Fruit fly (Drosophila melanogaster): ENCODE results near the gene CG15879.

Gene CG15879

dm6 chr3L:2152730-2153129, 16.2 kb downstream of the CG15879 start (continued):
- TF ChIP-seq CG16813 (GFP tag; IDR thresholded peaks at IDR 0.05; ENCODE audit: partially characterized antibody) (no peak), CG3995 (GFP tag; optimal IDR thresholded peaks at IDR 0.05) (no peak), CG10979 (tag; optimal IDR thresholded peaks at IDR 0.05) (no peak), jumu (GFP tag; optimal IDR thresholded peaks at IDR 0.05) (no peak), Spps (tag; optimal IDR thresholded peaks at IDR 0.05) (no peak), CG18619 (GFP tag; optimal IDR thresholded peaks at IDR 0.05) (no peak), CG6654 (GFP tag; optimal IDR thresholded peaks at IDR 0.05) (no peak), Aef1 (GFP tag; IDR thresholded peaks at IDR 0.05) (0 out of 3 replicates have a peak, but pooled peaks have one; percentile 9), CG10959 (GFP tag; IDR thresholded peaks at IDR 0.05) (0 out of 2 replicates have a peak, but pooled peaks have one; percentile 42), BEAF-32 (GFP tag; optimal IDR thresholded peaks at IDR 0.05) (no peak), CG12769 (tag; optimal IDR thresholded peaks at IDR 0.05) (peak; percentile 34), CG10274 (GFP tag; optimal IDR thresholded peaks at IDR 0.05) (no peak), Fer3 (tag; optimal IDR thresholded peaks at IDR 0.05) (no peak), HHEX (GFP tag; optimal IDR thresholded peaks at IDR 0.05) (no peak), trh (GFP tag; optimal IDR thresholded peaks at IDR 0.05) (no peak), schlank (tag; optimal IDR thresholded peaks at IDR 0.05) (no peak), danr (GFP tag; IDR thresholded peaks at IDR 0.05) (no peak), dimm (GFP tag; IDR thresholded peaks at IDR 0.05) (no peak), ttk (GFP tag; IDR thresholded peaks at IDR 0.05) (peak; percentile 39; the same call in 1 of the 2 replicates), CG10543 (GFP tag; optimal IDR thresholded peaks at IDR 0.05) (no peak), insv (GFP tag; optimal IDR thresholded peaks at IDR 0.05) (no peak), CG11560 (tag; IDR thresholded peaks at IDR 0.05) (no peak), pho (GFP tag; optimal IDR thresholded peaks at IDR 0.05) (no peak), CG30403 (GFP tag; optimal IDR thresholded peaks at IDR 0.05) (peak; percentile 2), CG7839 (tag; optimal IDR thresholded peaks at IDR 0.05) (peak; percentile 21), Myb (GFP tag; optimal IDR thresholded peaks at IDR 0.05) (peak; percentile 34), CG18764 (GFP tag; optimal IDR thresholded peaks at IDR 0.05) (no peak), gce (GFP tag; IDR thresholded peaks at IDR 0.05) (no peak), run (tag; optimal IDR thresholded peaks at IDR 0.05) (no peak), C15 (GFP tag; IDR thresholded peaks at IDR 0.05) (no peak), E2f2 (GFP tag; IDR thresholded peaks at IDR 0.05) (peak; percentile 10; the same call in 1 of the 2 replicates), maf-S (GFP tag; optimal IDR thresholded peaks at IDR 0.05) (no peak), Hr39 (optimal IDR thresholded peaks at IDR 0.05) (no peak), Sox102F (GFP tag; optimal IDR thresholded peaks at IDR 0.05) (peak; percentile 35), Lhr (GFP tag; optimal IDR thresholded peaks at IDR 0.05) (no peak), CG4404 (GFP tag; IDR thresholded peaks at IDR 0.05) (no peak), Nf-YA (GFP tag; IDR thresholded peaks at IDR 0.05) (peak; percentile 13; the same call in 1 of the 2 replicates), otp (GFP tag; IDR thresholded peaks at IDR 0.05) (peak; percentile 16; the same call in 1 of the 3 replicates), CG31388 (GFP tag; optimal IDR thresholded peaks at IDR 0.05) (no peak), fd102C (GFP tag; optimal IDR thresholded peaks at IDR 0.05) (no peak), dysf (GFP tag; IDR thresholded peaks at IDR 0.05) (peak; percentile 5; the same call in 1 of the 3 replicates), CG8290 (GFP tag; optimal IDR thresholded peaks at IDR 0.05) (no peak), CG8290 (tag; optimal IDR thresholded peaks at IDR 0.05) (peak in 1 of 2 experiments; percentile 46), CG6813 (GFP tag; optimal IDR thresholded peaks at IDR 0.05) (no peak), usp (GFP tag; optimal IDR thresholded peaks at IDR 0.05) (no peak), CG43689 (GFP tag; IDR thresholded peaks at IDR 0.05) (no peak), CHES-1-like (GFP tag; optimal IDR thresholded peaks at IDR 0.05) (no peak), ac (GFP tag; optimal IDR thresholded peaks at IDR 0.05) (no peak), CG7271 (tag; optimal IDR thresholded peaks at IDR 0.05) (no peak), odd (GFP tag; optimal IDR thresholded peaks at IDR 0.05) (no peak), rib (GFP tag; IDR thresholded peaks at IDR 0.05) (no peak), CG16779 (GFP tag; IDR thresholded peaks at IDR 0.05) (no peak), Xrp1 (GFP tag; IDR thresholded peaks at IDR 0.05) (no peak)

All from whole organism, embryonic.